Fruit fly (Drosophila melanogaster) whole organism, embryonic: ENCODE data around the gene ninaG.

Experiments
- Bteb2 ChIP-seq: fragments of 200-800 bp; sonication (Bioruptor generic); optimal IDR thresholded peaks from 2 replicates; lab custom pipeline; 2016; ENCODE audit warnings: missing biosample characterization, missing genetic modification characterization
- CG12236 ChIP-seq: fragments of 200-800 bp; sonication (Bioruptor generic); optimal IDR thresholded peaks from 2 replicates; lab custom pipeline; 2016; ENCODE audit warnings: missing biosample characterization, missing genetic modification characterization
- Jarid2 ChIP-seq: fragments of 200-800 bp; sonication (Bioruptor generic); optimal IDR thresholded peaks from 3 replicates; lab custom pipeline; 2017; ENCODE audit warnings: mild to moderate bottlenecking, missing biosample characterization, missing genetic modification reagents, missing genetic modification characterization
- MESR4 ChIP-seq: fragments of 200-800 bp; sonication (Bioruptor generic); optimal IDR thresholded peaks from 2 replicates; lab custom pipeline; 2018; ENCODE audit warnings: missing biosample characterization, mild to moderate bottlenecking, missing genetic modification characterization, moderate library complexity
- Nf-YA ChIP-seq: fragments of 200-800 bp; sonication (Bioruptor generic); IDR thresholded peaks from 2 replicates; pipeline ENCODE4 v1.3.6; 2022; ENCODE audit warnings: missing biosample characterization, missing genetic modification characterization
- fd3F ChIP-seq: fragments of 200-800 bp; sonication (Bioruptor generic); optimal IDR thresholded peaks from 2 replicates; lab custom pipeline; 2018; ENCODE audit warnings: missing biosample characterization, mild to moderate bottlenecking, missing genetic modification characterization, moderate library complexity
- inv ChIP-seq: fragments of 200-800 bp; sonication (Bioruptor generic); IDR thresholded peaks from 2 replicates; pipeline ENCODE4 v1.3.6; 2022; ENCODE audit warnings: missing biosample characterization, missing genetic modification characterization; ENCODE audit not compliant: partially characterized antibody
- ro ChIP-seq: fragments of 200-800 bp; sonication (Bioruptor generic); IDR thresholded peaks from 2 replicates; pipeline ENCODE4 v1.3.6; 2022; ENCODE audit warnings: missing biosample characterization, missing genetic modification characterization
- wdn ChIP-seq: fragments of 200-800 bp; sonication (Bioruptor generic); IDR thresholded peaks from 2 replicates; pipeline ENCODE4 v1.3.6; 2022; ENCODE audit warnings: missing biosample characterization, missing genetic modification characterization

DNA sequence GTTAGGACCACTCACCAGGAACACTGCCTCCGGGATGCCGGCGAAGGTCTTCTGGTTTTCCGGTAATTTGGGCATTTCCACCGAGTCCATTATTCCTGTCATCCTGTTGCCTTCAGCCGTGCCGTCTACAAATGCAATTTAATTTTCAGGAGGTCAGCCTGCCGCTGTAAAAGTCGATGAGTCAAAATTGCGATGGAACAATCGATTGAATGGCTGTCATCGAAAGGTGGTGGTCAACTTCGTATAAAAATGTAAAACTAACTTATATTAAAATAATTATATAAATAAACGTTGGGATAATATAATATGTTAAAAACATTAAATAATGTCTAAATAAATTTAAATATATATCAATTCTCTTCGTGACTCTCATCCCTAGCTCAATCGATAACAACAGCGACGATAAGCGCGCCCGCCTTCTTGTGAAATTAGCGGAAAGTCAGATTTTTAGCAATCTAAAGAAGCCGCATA, 11.8 kb downstream of the ninaG start, which contains the start of the genes mgr and Irbp:
- TF ChIP-seq Bteb2 (GFP tag; lab: Kevin White, UChicago) (peak; percentile 49), CG12236 (no peak), inv (GFP tag; lab: Robert Waterston, UW) (peak; percentile 75), wdn (GFP tag; lab: Robert Waterston, UW) (peak; percentile 92), MESR4 (GFP tag; lab: Kevin White, UChicago) (peak; percentile 73), fd3F (GFP tag; lab: Kevin White, UChicago) (peak; percentile 90), Nf-YA (GFP tag; lab: Robert Waterston, UW) (peak; percentile 85; the same call in 1 of the 2 replicates), Jarid2 (GFP tag; lab: Kevin White, UChicago) (peak; percentile 32), ro (GFP tag; lab: Robert Waterston, UW) (peak; percentile 84)
